Fruit fly (Drosophila melanogaster): ENCODE data around the gene CG31321.

DNA sequence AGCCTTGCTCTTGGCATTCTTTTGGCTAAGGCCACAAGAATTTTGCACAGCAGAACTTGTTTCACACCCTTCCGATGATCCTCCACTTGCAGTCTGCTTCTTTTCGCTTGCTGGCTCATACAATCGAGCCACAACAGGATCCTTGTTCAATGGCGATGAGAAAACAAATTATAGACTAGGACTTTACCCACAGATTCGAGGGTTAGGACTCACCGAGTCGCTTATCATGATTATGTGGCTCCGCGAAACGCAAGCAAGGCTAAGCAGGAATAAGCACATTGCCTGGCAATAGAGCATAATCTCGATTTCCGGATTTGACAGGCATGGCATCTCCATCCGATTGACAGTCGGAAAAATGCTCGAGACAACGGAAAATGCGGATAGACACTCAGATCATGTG lies 48.1 kb upstream of the CG31321 start, which contains the start of the genes CG14839 and CG14841:
- TF ChIP-seq EcR (GFP tag; optimal IDR thresholded peaks at IDR 0.05) (no peak), CG15710 (tag; optimal IDR thresholded peaks at IDR 0.05) (no peak), D1 (tag; optimal IDR thresholded peaks at IDR 0.05) (no peak)

Data from whole organism, pupa.